Worm (Caenorhabditis elegans) whole organism, L4/young adult: ENCODE data around the gene B0281.5.

Source experiments
- W03F9.2 ChIP-seq: fragments of 150-350 bp; optimal IDR thresholded peaks from 2 replicates; lab custom pipeline; 2014; ENCODE audit warnings: missing biosample characterization, missing genetic modification characterization
- him-1 ChIP-seq: sonication (generic microtip); optimal IDR thresholded peaks from 2 replicates; lab custom pipeline; 2016; ENCODE audit warnings: missing genotype, missing genetic modification reagents, missing genetic modification characterization, missing compliant biosample characterization

ce11 chrII:2284703-2285102 is 16.1 kb downstream of the B0281.5 start:
- TF ChIP-seq him-1 (tag; lab: Kevin White, UChicago): no peak
- TF ChIP-seq W03F9.2 (tag; lab: Kevin White, UChicago): no peak
